Worm (Caenorhabditis elegans) whole organism, L1 larva: Measurements from ENCODE around the gene C05B5.16.
A peak's percentile ranks its signal among the peaks of the same experiment; 100 is the strongest.

ENCODE experiments used
- C16A3.4 ChIP-seq: fragments of 150-350 bp; optimal IDR thresholded peaks from 2 replicates; lab custom pipeline; 2014; ENCODE audit warnings: missing biosample characterization, missing genetic modification characterization
- C34B4.2 ChIP-seq: sonication (generic microtip); optimal IDR thresholded peaks from 2 replicates; lab custom pipeline; 2017; ENCODE audit warnings: mild to moderate bottlenecking, missing genetic modification characterization, missing compliant biosample characterization
- alr-1 ChIP-seq: fragments of 200-800 bp; sonication (Bioruptor generic); optimal IDR thresholded peaks from 2 replicates; lab custom pipeline; 2018; ENCODE audit warnings: borderline replicate concordance, mild to moderate bottlenecking, missing genetic modification characterization, missing compliant biosample characterization
- aly-2 ChIP-seq: fragments of 150-350 bp; optimal IDR thresholded peaks from 2 replicates; lab custom pipeline; 2014; ENCODE audit warnings: missing biosample characterization, missing genetic modification characterization
- blmp-1 ChIP-seq: fragments of 150-350 bp; optimal IDR thresholded peaks from 2 replicates; lab custom pipeline; 2014; ENCODE audit warnings: missing biosample characterization, missing genetic modification characterization
- ceh-82 ChIP-seq, 3 experiments: fragments of 150-350 bp in 1 of 3; sonication (generic microtip) in 2 of 3; optimal IDR thresholded peaks; 2 replicates each; lab custom pipeline; 2014 to 2017; ENCODE audit warnings: missing biosample characterization in 3 of 3, missing genetic modification characterization in 3 of 3
- ceh-88 ChIP-seq: fragments of 200-800 bp; sonication (Bioruptor generic); IDR thresholded peaks from 2 replicates; pipeline ENCODE4 v1.3.6; 2022; ENCODE audit warnings: missing genetic modification characterization, missing compliant biosample characterization
- ces-1 ChIP-seq: fragments of 150-350 bp; optimal IDR thresholded peaks from 2 replicates; lab custom pipeline; 2014; ENCODE audit warnings: missing biosample characterization, missing genetic modification reagents, missing genetic modification characterization
- dpl-1 ChIP-seq, 3 experiments: fragments of 150-350 bp in 2 of 3; sonication (generic microtip) in 1 of 3; optimal IDR thresholded peaks; 2 replicates each; lab custom pipeline; 2014 to 2017; ENCODE audit warnings: missing biosample characterization in 3 of 3, missing genetic modification characterization in 3 of 3, missing genetic modification reagents in 3 of 3
- dsc-1 ChIP-seq: sonication (generic microtip); optimal IDR thresholded peaks from 2 replicates; lab custom pipeline; 2016; ENCODE audit warnings: mild to moderate bottlenecking, missing genetic modification characterization, missing compliant biosample characterization
- efl-3 ChIP-seq: fragments of 200-800 bp; sonication (Bioruptor generic); optimal IDR thresholded peaks from 2 replicates; lab custom pipeline; 2018; ENCODE audit warnings: mild to moderate bottlenecking, missing genetic modification characterization, missing compliant biosample characterization
- egl-13 ChIP-seq: sonication (generic microtip); optimal IDR thresholded peaks from 2 replicates; lab custom pipeline; 2016; ENCODE audit warnings: missing genotype, missing genetic modification reagents, missing genetic modification characterization, missing compliant biosample characterization
- elt-3 ChIP-seq, 6 experiments: fragments of 150-350 bp in 1 of 6; sonication (generic microtip); optimal IDR thresholded peaks; 2 replicates each; lab custom pipeline; 2017 to 2018; ENCODE audit warnings: missing biosample characterization in 6 of 6, missing genetic modification characterization in 6 of 6, inconsistent platforms in 1 of 6
- ets-5 ChIP-seq: fragments of 200-800 bp; sonication (Bioruptor generic); IDR thresholded peaks from 2 replicates; pipeline ENCODE4 v1.3.6; 2022; ENCODE audit warnings: missing genetic modification characterization, missing compliant biosample characterization
- fkh-10 ChIP-seq: sonication (generic microtip); optimal IDR thresholded peaks from 2 replicates; lab custom pipeline; 2017; ENCODE audit warnings: missing biosample characterization, missing genetic modification reagents, missing genetic modification characterization
- fkh-4 ChIP-seq: sonication (generic microtip); optimal IDR thresholded peaks from 2 replicates; lab custom pipeline; 2016; ENCODE audit warnings: missing compliant biosample characterization, missing genetic modification characterization, borderline replicate concordance
- fkh-8 ChIP-seq: sonication (generic microtip); optimal IDR thresholded peaks from 2 replicates; lab custom pipeline; 2016; ENCODE audit warnings: mild to moderate bottlenecking, missing genetic modification characterization, missing compliant biosample characterization
- irx-1 ChIP-seq: sonication (generic microtip); optimal IDR thresholded peaks from 2 replicates; lab custom pipeline; 2016; ENCODE audit warnings: missing genetic modification characterization, missing compliant biosample characterization
- lin-15B ChIP-seq: fragments of 150-350 bp; sonication (generic microtip); optimal IDR thresholded peaks from 3 replicates; lab custom pipeline; 2014; ENCODE audit warnings: missing biosample characterization, missing genetic modification characterization
- lin-35 ChIP-seq, 2 experiments: fragments of 150-350 bp; optimal IDR thresholded peaks; 2 replicates each; lab custom pipeline; 2014; ENCODE audit warnings: missing biosample characterization in 2 of 2, missing genetic modification characterization in 2 of 2, missing genetic modification reagents in 2 of 2
- lir-3 ChIP-seq: sonication (generic microtip); optimal IDR thresholded peaks from 2 replicates; lab custom pipeline; 2016; ENCODE audit warnings: mild to moderate bottlenecking, missing genetic modification characterization, moderate library complexity, missing compliant biosample characterization; ENCODE audit not compliant: poor library complexity
- lsy-2 ChIP-seq, 2 experiments: fragments of 150-350 bp; optimal IDR thresholded peaks; 2 replicates each; lab custom pipeline; 2014; ENCODE audit warnings: missing biosample characterization in 2 of 2, missing genetic modification characterization in 2 of 2
- mdl-1 ChIP-seq, 2 experiments: fragments of 150-350 bp; optimal IDR thresholded peaks; 2 replicates each; lab custom pipeline; 2014 to 2017; ENCODE audit warnings: missing biosample characterization in 2 of 2, missing genetic modification characterization in 2 of 2, inconsistent platforms in 1 of 2
- mef-2 ChIP-seq: fragments of 150-350 bp; optimal IDR thresholded peaks from 2 replicates; lab custom pipeline; 2014; ENCODE audit warnings: missing biosample characterization, missing genetic modification characterization
- mep-1 ChIP-seq: fragments of 150-350 bp; optimal IDR thresholded peaks from 2 replicates; lab custom pipeline; 2014; ENCODE audit warnings: missing biosample characterization, missing genetic modification characterization
- nhr-11 ChIP-seq: fragments of 150-350 bp; optimal IDR thresholded peaks from 2 replicates; lab custom pipeline; 2014; ENCODE audit warnings: missing biosample characterization, missing genetic modification characterization
- nhr-19 ChIP-seq: fragments of 200-800 bp; sonication (Bioruptor generic); conservative IDR thresholded peaks from 2 replicates; pipeline ENCODE4 v1.3.6; 2022; ENCODE audit warnings: missing genetic modification characterization, missing compliant biosample characterization
- nhr-237 ChIP-seq: fragments of 150-350 bp; optimal IDR thresholded peaks from 2 replicates; lab custom pipeline; 2014; ENCODE audit warnings: missing biosample characterization, missing genetic modification characterization
- nhr-28 ChIP-seq: fragments of 150-350 bp; optimal IDR thresholded peaks from 2 replicates; lab custom pipeline; 2014; ENCODE audit warnings: missing biosample characterization, missing genetic modification characterization
- nhr-47 ChIP-seq: sonication (generic microtip); optimal IDR thresholded peaks from 2 replicates; lab custom pipeline; 2016; ENCODE audit warnings: mild to moderate bottlenecking, missing genetic modification characterization, moderate library complexity, missing compliant biosample characterization
- nhr-71 ChIP-seq: sonication (generic microtip); optimal IDR thresholded peaks from 2 replicates; lab custom pipeline; 2016; ENCODE audit warnings: mild to moderate bottlenecking, missing genetic modification characterization, moderate library complexity, missing compliant biosample characterization
- nhr-76 ChIP-seq: sonication (generic microtip); optimal IDR thresholded peaks from 2 replicates; lab custom pipeline; 2017; ENCODE audit warnings: missing biosample characterization, missing genetic modification characterization
- nhr-77 ChIP-seq: fragments of 150-350 bp; optimal IDR thresholded peaks from 2 replicates; lab custom pipeline; 2014; ENCODE audit warnings: missing biosample characterization, missing genetic modification characterization
- nhr-90 ChIP-seq: sonication (generic microtip); optimal IDR thresholded peaks from 2 replicates; lab custom pipeline; 2016; ENCODE audit warnings: mild to moderate bottlenecking, missing genetic modification characterization, missing compliant biosample characterization; ENCODE audit not compliant: poor library complexity
- pax-3 ChIP-seq: fragments of 200-800 bp; sonication (Bioruptor generic); optimal IDR thresholded peaks from 2 replicates; lab custom pipeline; 2018; ENCODE audit warnings: mild to moderate bottlenecking, missing genetic modification characterization, moderate library complexity, missing compliant biosample characterization
- pqm-1 ChIP-seq: sonication (generic microtip); optimal IDR thresholded peaks from 3 replicates; lab custom pipeline; 2017; ENCODE audit warnings: missing biosample characterization, missing genetic modification characterization
- rnt-1 ChIP-seq: sonication (generic microtip); optimal IDR thresholded peaks from 2 replicates; lab custom pipeline; 2016; ENCODE audit warnings: mild to moderate bottlenecking, missing genetic modification characterization, moderate library complexity, missing compliant biosample characterization
- skn-1 ChIP-seq: fragments of 150-350 bp; optimal IDR thresholded peaks from 2 replicates; lab custom pipeline; 2014; ENCODE audit warnings: missing biosample characterization, missing genetic modification characterization
- snu-23 ChIP-seq: sonication (generic microtip); optimal IDR thresholded peaks from 2 replicates; lab custom pipeline; 2016; ENCODE audit warnings: missing genetic modification characterization, missing compliant biosample characterization
- sptf-1 ChIP-seq: fragments of 150-350 bp; optimal IDR thresholded peaks from 2 replicates; lab custom pipeline; 2014; ENCODE audit warnings: missing biosample characterization, missing genetic modification characterization
- sup-37 ChIP-seq: fragments of 200-800 bp; sonication (Bioruptor generic); optimal IDR thresholded peaks from 2 replicates; lab custom pipeline; 2018; ENCODE audit warnings: mild to moderate bottlenecking, missing genetic modification characterization, missing compliant biosample characterization
- swsn-7 ChIP-seq: sonication (generic microtip); optimal IDR thresholded peaks from 2 replicates; lab custom pipeline; 2016; ENCODE audit warnings: missing genetic modification characterization, missing compliant biosample characterization
- tlp-1 ChIP-seq: fragments of 150-350 bp; optimal IDR thresholded peaks from 2 replicates; lab custom pipeline; 2014; ENCODE audit warnings: missing biosample characterization, missing genetic modification characterization
- unc-30 ChIP-seq: sonication (generic microtip); optimal IDR thresholded peaks from 2 replicates; lab custom pipeline; 2017; ENCODE audit warnings: missing biosample characterization, missing genetic modification characterization
- unc-62 ChIP-seq: fragments of 150-350 bp; optimal IDR thresholded peaks from 2 replicates; lab custom pipeline; 2014; ENCODE audit warnings: missing biosample characterization, missing genetic modification reagents, missing genetic modification characterization
- unc-86 ChIP-seq: sonication (generic microtip); optimal IDR thresholded peaks from 2 replicates; lab custom pipeline; 2016; ENCODE audit warnings: missing genetic modification characterization, missing compliant biosample characterization
- vab-15 ChIP-seq: sonication (generic microtip); optimal IDR thresholded peaks from 2 replicates; lab custom pipeline; 2017; ENCODE audit warnings: missing genotype, mild to moderate bottlenecking, missing genetic modification characterization, missing compliant biosample characterization
- xbp-1 ChIP-seq: sonication (generic microtip); optimal IDR thresholded peaks from 2 replicates; lab custom pipeline; 2016; ENCODE audit warnings: missing genetic modification characterization, missing compliant biosample characterization
- zip-4 ChIP-seq: fragments of 200-800 bp; sonication (Bioruptor generic); optimal IDR thresholded peaks from 2 replicates; lab custom pipeline; 2018; ENCODE audit warnings: mild to moderate bottlenecking, missing genetic modification characterization, moderate library complexity, missing compliant biosample characterization
- ztf-11 ChIP-seq, 2 experiments: sonication (generic microtip); optimal IDR thresholded peaks; 2 replicates each; lab custom pipeline; 2016 to 2017; ENCODE audit warnings: missing genetic modification characterization in 2 of 2, missing biosample characterization in 1 of 2, missing compliant biosample characterization in 1 of 2
- ztf-4 ChIP-seq: fragments of 150-350 bp; optimal IDR thresholded peaks from 2 replicates; lab custom pipeline; 2014; ENCODE audit warnings: missing biosample characterization, missing genetic modification characterization

The C05B5.16 gene

ce11 chrIII:10010117-10010516 lies 2.1 kb upstream of the C05B5.16 start, which contains the start of gene fbxa-155:
Gene fbxa-155 (minus strand): TSS chrIII:10010217.
- no peak for TF ChIP-seq unc-62
- TF ChIP-seq fkh-4 (tag; lab: Kevin White, UChicago) = no peak
- no peak for TF ChIP-seq efl-3
- TF ChIP-seq alr-1 = no peak
- TF ChIP-seq mef-2 (tag; lab: Kevin White, UChicago) = no peak
- TF ChIP-seq blmp-1 (tag; lab: Kevin White, UChicago) = no peak
- no peak for TF ChIP-seq lin-15B

- TF ChIP-seq fkh-8 = peak; percentile 79
- no peak for TF ChIP-seq ceh-88 (GFP tag; lab: Robert Waterston, UW)
- no peak for TF ChIP-seq nhr-90 (tag; lab: Kevin White, UChicago)
- TF ChIP-seq nhr-76 (tag; lab: Kevin White, UChicago) = no peak
- TF ChIP-seq ztf-4 (tag; lab: Kevin White, UChicago) = no peak
- no peak for TF ChIP-seq unc-30 (tag; lab: Kevin White, UChicago)
- TF ChIP-seq dpl-1 (GFP tag; optimal IDR thresholded peaks at IDR 0.05; lab: Kevin White, UChicago) = peak in 1 of 3 experiments; percentile 13
- TF ChIP-seq lin-15B = no peak
- peak; percentile 74 for TF ChIP-seq unc-86 (tag; lab: Kevin White, UChicago)
- peak; percentile 7 to 46 for TF ChIP-seq lsy-2 (tag; optimal IDR thresholded peaks at IDR 0.05; lab: Kevin White, UChicago)
- peak in 1 of 2 experiments; percentile 55 for TF ChIP-seq lin-35 (GFP tag; optimal IDR thresholded peaks at IDR 0.05; lab: Kevin White, UChicago)
- TF ChIP-seq vab-15 (tag; lab: Kevin White, UChicago) = no peak
- peak; percentile 49 for TF ChIP-seq xbp-1
- no peak for TF ChIP-seq elt-3 (tag; optimal IDR thresholded peaks at IDR 0.05; lab: Kevin White, UChicago)
- TF ChIP-seq ces-1 (GFP tag; lab: Kevin White, UChicago) = no peak
- TF ChIP-seq mep-1 (tag; lab: Kevin White, UChicago) = peak; percentile 49
- TF ChIP-seq nhr-19 (GFP tag; lab: Robert Waterston, UW) = no peak
- TF ChIP-seq pqm-1 (tag; lab: Kevin White, UChicago) = no peak
- TF ChIP-seq sptf-1 (tag; lab: Kevin White, UChicago) = no peak
- TF ChIP-seq C16A3.4 (tag; lab: Kevin White, UChicago) = no peak
- no peak for TF ChIP-seq nhr-77 (tag; lab: Kevin White, UChicago)
- TF ChIP-seq ets-5 = no peak
- peak; percentile 10 for TF ChIP-seq egl-13
- TF ChIP-seq dsc-1 (tag; lab: Kevin White, UChicago) = peak; percentile 61
- TF ChIP-seq tlp-1 (tag; lab: Kevin White, UChicago) = no peak
- TF ChIP-seq fkh-10 (GFP tag; lab: Kevin White, UChicago) = peak; percentile 61
- TF ChIP-seq aly-2 (tag; lab: Kevin White, UChicago) = no peak
- no peak for TF ChIP-seq nhr-237 (tag; lab: Kevin White, UChicago)
- peak; percentile 24 for TF ChIP-seq skn-1 (tag; lab: Kevin White, UChicago)
- peak; percentile 55 for TF ChIP-seq snu-23
- no peak for TF ChIP-seq nhr-11
- no peak for TF ChIP-seq lir-3 (tag; lab: Kevin White, UChicago)
- peak; percentile 61 for TF ChIP-seq nhr-47 (tag; lab: Kevin White, UChicago)
- TF ChIP-seq mef-2 (tag; lab: Kevin White, UChicago) = no peak
- peak; percentile 3 to 76 (median 11) for TF ChIP-seq ceh-82 (tag; optimal IDR thresholded peaks at IDR 0.05; lab: Kevin White, UChicago)
- TF ChIP-seq swsn-7 (tag; lab: Kevin White, UChicago) = peak; percentile 43
- TF ChIP-seq nhr-28 (tag; lab: Kevin White, UChicago) = no peak
- TF ChIP-seq zip-4 (GFP tag; lab: Kevin White, UChicago) = no peak
- no peak for TF ChIP-seq pax-3 (tag; lab: Kevin White, UChicago)
- no peak for TF ChIP-seq irx-1
- no peak for TF ChIP-seq sup-37 (GFP tag; lab: Kevin White, UChicago)
- TF ChIP-seq rnt-1 (tag; lab: Kevin White, UChicago) = no peak
- peak in 1 of 2 experiments; percentile 4 for TF ChIP-seq mdl-1 (tag; optimal IDR thresholded peaks at IDR 0.05; lab: Kevin White, UChicago)
- no peak for TF ChIP-seq C34B4.2
- no peak for TF ChIP-seq ztf-11 (tag; optimal IDR thresholded peaks at IDR 0.05; lab: Kevin White, UChicago)
- peak; percentile 75 for TF ChIP-seq nhr-71 (tag; lab: Kevin White, UChicago)
Measured at ce11 chrIII:10016413-10017051, 4.3 kb downstream of the C05B5.16 start, which contains the start of gene rgs-1. Gene rgs-1 (minus strand): TSS chrIII:10016558.
